Worm (Caenorhabditis elegans) whole organism, L4/young adult: ENCODE measurements around the gene pigb-1.

Experiments used
- W03F9.2 ChIP-seq: fragments of 150-350 bp; optimal IDR thresholded peaks from 2 replicates; lab custom pipeline; 2014; ENCODE audit warnings: missing biosample characterization, missing genetic modification characterization
- dao-5 ChIP-seq: sonication (generic microtip); optimal IDR thresholded peaks from 2 replicates; lab custom pipeline; 2016; ENCODE audit warnings: missing genotype, missing genetic modification characterization, moderate library complexity, missing compliant biosample characterization
- him-1 ChIP-seq: sonication (generic microtip); optimal IDR thresholded peaks from 2 replicates; lab custom pipeline; 2016; ENCODE audit warnings: missing genotype, missing genetic modification reagents, missing genetic modification characterization, missing compliant biosample characterization

DNA sequence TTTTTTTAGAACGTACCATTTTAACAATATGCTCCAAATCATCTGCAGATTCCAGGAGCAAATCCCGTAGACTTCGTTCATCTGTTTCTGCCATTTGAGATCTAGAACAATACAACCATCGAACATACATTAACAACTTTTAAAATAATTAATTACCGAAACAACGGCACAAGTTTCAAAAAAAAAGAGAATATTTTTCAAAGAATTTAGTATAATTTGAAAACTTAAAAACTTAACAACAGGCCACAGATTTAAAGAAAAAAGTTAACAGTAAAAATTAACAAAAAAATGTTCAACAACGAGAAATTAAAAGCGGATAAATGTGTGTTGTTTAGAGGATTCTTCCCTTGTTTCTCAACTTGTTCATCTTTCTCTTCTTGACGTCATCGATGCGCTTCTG, 49.0 kb downstream of the pigb-1 start, which contains the start of gene mdt-4:
- TF ChIP-seq him-1 (tag; lab: Kevin White, UChicago) = no peak
- no peak for TF ChIP-seq dao-5 (tag; lab: Kevin White, UChicago)
- TF ChIP-seq W03F9.2 (tag; lab: Kevin White, UChicago) = no peak
